Fruit fly (Drosophila melanogaster) whole organism, embryonic: ENCODE measurements around the gene retinin.

Source experiments
- CG16779 ChIP-seq: fragments of 200-800 bp; sonication (Bioruptor generic); IDR thresholded peaks from 2 replicates; pipeline ENCODE4 v1.3.6; 2022; ENCODE audit warnings: missing biosample characterization, missing genetic modification characterization
- CG30403 ChIP-seq: fragments of 200-800 bp; sonication (Bioruptor generic); optimal IDR thresholded peaks from 3 replicates; lab custom pipeline; 2016; ENCODE audit warnings: missing biosample characterization, missing genetic modification characterization
- CG4360 ChIP-seq: fragments of 200-800 bp; sonication (Bioruptor generic); IDR thresholded peaks from 2 replicates; pipeline ENCODE4 v1.3.6; 2022; ENCODE audit warnings: missing biosample characterization, missing genetic modification characterization
- Dfd ChIP-seq, 2 experiments: fragments of >200 bp; optimal IDR thresholded peaks; 2 replicates each; lab custom pipeline; 2017; ENCODE audit warnings: missing biosample characterization in 2 of 2, missing genetic modification characterization in 2 of 2
- Rfx ChIP-seq: fragments of 200-800 bp; sonication (Bioruptor generic); IDR thresholded peaks from 2 replicates; pipeline ENCODE4 v1.3.6; 2022; ENCODE audit warnings: missing biosample characterization, missing genetic modification characterization
- Xrp1 ChIP-seq: fragments of 200-800 bp; sonication (Bioruptor generic); IDR thresholded peaks from 2 replicates; pipeline ENCODE4 v1.3.6; 2022; ENCODE audit warnings: missing biosample characterization, missing genetic modification characterization
- bbx ChIP-seq: fragments of 200-800 bp; sonication (Bioruptor generic); IDR thresholded peaks from 2 replicates; pipeline ENCODE4 v1.3.6; 2022; ENCODE audit warnings: missing biosample characterization, missing genetic modification characterization; ENCODE audit not compliant: partially characterized antibody
- gsb-n ChIP-seq: fragments of 200-800 bp; sonication (Bioruptor generic); optimal IDR thresholded peaks from 3 replicates; lab custom pipeline; 2018; ENCODE audit warnings: missing biosample characterization, mild to moderate bottlenecking, missing genetic modification characterization
- onecut ChIP-seq: fragments of 200-800 bp; sonication (Bioruptor generic); IDR thresholded peaks from 2 replicates; pipeline ENCODE4 v1.3.6; 2022; ENCODE audit warnings: missing biosample characterization, missing genetic modification characterization
- pan ChIP-seq, 4 experiments: fragments of >200 bp in 3 of 4; fragments of 200-800 bp in 1 of 4; sonication (Bioruptor generic) in 1 of 4; optimal IDR thresholded peaks in 3 of 4; IDR thresholded peaks in 1 of 4; 2 replicates each; pipeline versions ENCODE4 v1.3.6 to Lab custom; 2017 to 2022; ENCODE audit warnings: missing biosample characterization in 2 of 4, missing genetic modification characterization in 2 of 4, mixed read lengths in 1 of 4
- repo ChIP-seq: fragments of 200-800 bp; sonication (Bioruptor generic); optimal IDR thresholded peaks from 2 replicates; lab custom pipeline; 2016; ENCODE audit warnings: missing biosample characterization, missing genetic modification characterization
- seq ChIP-seq: fragments of 200-800 bp; sonication (Bioruptor generic); IDR thresholded peaks from 2 replicates; pipeline ENCODE4 v1.3.6; 2022; ENCODE audit warnings: missing biosample characterization, missing genetic modification characterization

DNA sequence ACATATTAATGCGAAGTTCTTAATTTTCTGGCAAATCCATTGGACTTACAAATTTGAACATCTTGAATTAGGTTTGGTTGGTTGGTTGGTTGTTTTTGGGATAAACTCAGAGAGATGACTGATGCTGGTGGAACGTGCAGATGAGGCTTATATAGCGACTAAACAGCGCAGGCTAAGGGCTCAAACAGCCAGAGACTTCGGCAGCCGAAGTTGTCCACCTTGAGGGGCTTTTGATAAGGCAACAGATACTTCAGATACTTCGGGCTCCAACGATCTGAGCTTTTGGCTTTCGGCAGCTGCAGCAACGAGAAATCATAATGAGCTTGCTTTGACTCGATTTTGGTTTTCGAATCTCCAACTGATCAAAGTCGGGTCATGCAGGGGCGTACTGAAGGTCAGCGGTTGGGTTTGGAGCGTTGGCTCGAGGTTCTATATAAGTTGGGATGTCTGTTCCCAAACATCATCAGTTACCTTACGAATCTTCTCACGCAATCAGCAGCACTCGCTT lies 12.3 kb upstream of the retinin start, which contains the start of the genes CG13041 and CG13060:
- TF ChIP-seq CG4360 (GFP tag; lab: Robert Waterston, UW) = no peak
- TF ChIP-seq CG16779 (GFP tag; lab: Robert Waterston, UW) = no peak
- TF ChIP-seq Dfd (GFP tag; optimal IDR thresholded peaks at IDR 0.05; lab: Kevin White, UChicago) = no peak
- no peak for TF ChIP-seq onecut (GFP tag; lab: Robert Waterston, UW)
- no peak for TF ChIP-seq repo (GFP tag; lab: Kevin White, UChicago)
- no peak for TF ChIP-seq CG30403
- no peak for TF ChIP-seq gsb-n (tag; lab: Kevin White, UChicago)
- no peak for TF ChIP-seq bbx (GFP tag; lab: Robert Waterston, UW)
- no peak for TF ChIP-seq pan (optimal IDR thresholded peaks at IDR 0.05; lab: Kevin White, UChicago)
- TF ChIP-seq pan (GFP tag; optimal IDR thresholded peaks at IDR 0.05 in 1 of 2, IDR thresholded peaks at IDR 0.05 in 1 of 2) = no peak
- TF ChIP-seq Xrp1 = no peak
- no peak for TF ChIP-seq Rfx (GFP tag; lab: Robert Waterston, UW)
- no peak for TF ChIP-seq seq
